Worm (Caenorhabditis elegans) whole organism, young adult: ENCODE measurements around the gene Y51H4A.1.

Experiments used
- B0035.1 ChIP-seq: sonication (generic microtip); optimal IDR thresholded peaks from 2 replicates; lab custom pipeline; 2016; ENCODE audit warnings: missing genetic modification characterization, mild to moderate bottlenecking, missing compliant biosample characterization, missing genotype, missing genetic modification reagents
- B0336.3 ChIP-seq: fragments of 200-800 bp; sonication (Bioruptor generic); IDR thresholded peaks from 2 replicates; pipeline ENCODE4 v1.3.6; 2022; ENCODE audit warnings: missing genetic modification characterization, missing compliant biosample characterization
- D2030.7 ChIP-seq: fragments of 200-800 bp; sonication (Bioruptor generic); IDR thresholded peaks from 2 replicates; pipeline ENCODE4 v1.3.6; 2022; ENCODE audit warnings: missing genetic modification reagents, missing genetic modification characterization, missing compliant biosample characterization
- F49E8.2 ChIP-seq: sonication (generic microtip); optimal IDR thresholded peaks from 3 replicates; lab custom pipeline; 2017; ENCODE audit warnings: missing genetic modification characterization, mild to moderate bottlenecking, missing compliant biosample characterization, antibody characterized with exemption, moderate library complexity; ENCODE audit not compliant: insufficient read depth
- F55B11.4 ChIP-seq: sonication (generic microtip); optimal IDR thresholded peaks from 2 replicates; lab custom pipeline; 2016; ENCODE audit warnings: missing compliant biosample characterization, missing genetic modification characterization, borderline replicate concordance; ENCODE audit not compliant: insufficient read depth
- K11D2.4 ChIP-seq: fragments of 200-800 bp; sonication (Bioruptor generic); IDR thresholded peaks from 2 replicates; pipeline ENCODE4 v1.3.6; 2022; ENCODE audit warnings: missing genetic modification reagents, missing genetic modification characterization, missing compliant biosample characterization
- Y56A3A.18 ChIP-seq: fragments of 200-800 bp; sonication (Bioruptor generic); IDR thresholded peaks from 2 replicates; pipeline ENCODE4 v1.3.6; 2022; ENCODE audit warnings: missing genetic modification reagents, missing genetic modification characterization, missing compliant biosample characterization
- ama-1 ChIP-seq, 3 experiments: fragments of 150-350 bp in 1 of 3; sonication (generic microtip) in 2 of 3; optimal IDR thresholded peaks; 2 replicates each; lab custom pipeline; 2014 to 2018; ENCODE audit warnings: missing biosample characterization in 2 of 3, missing genetic modification characterization in 2 of 3, missing genetic modification reagents in 2 of 3
- aptf-2 ChIP-seq: fragments of 200-800 bp; sonication (Bioruptor generic); conservative IDR thresholded peaks from 2 replicates; pipeline ENCODE4 v1.3.6; 2022; ENCODE audit warnings: missing genetic modification reagents, missing genetic modification characterization, missing compliant biosample characterization
- athp-1 ChIP-seq: sonication (generic microtip); optimal IDR thresholded peaks from 2 replicates; lab custom pipeline; 2017; ENCODE audit warnings: mild to moderate bottlenecking, missing genetic modification characterization, missing compliant biosample characterization
- attf-6 ChIP-seq: fragments of 200-800 bp; sonication (Bioruptor generic); IDR thresholded peaks from 2 replicates; pipeline ENCODE4 v1.3.6; 2022; ENCODE audit warnings: missing genetic modification reagents, missing genetic modification characterization, missing compliant biosample characterization
- cebp-1 ChIP-seq, 2 experiments: fragments of 200-800 bp in 1 of 2; sonication (Bioruptor generic) in 1 of 2; sonication (generic microtip) in 1 of 2; IDR thresholded peaks in 1 of 2; optimal IDR thresholded peaks in 1 of 2; 2 replicates each; pipeline versions ENCODE4 v1.3.6 to Lab custom; 2017 to 2022; ENCODE audit warnings: missing compliant biosample characterization in 2 of 2, missing genetic modification characterization in 2 of 2, mild to moderate bottlenecking in 1 of 2, missing genetic modification reagents in 1 of 2, moderate library complexity in 1 of 2
- egl-44 ChIP-seq: fragments of 200-800 bp; sonication (Bioruptor generic); IDR thresholded peaks from 2 replicates; pipeline ENCODE4 v1.3.6; 2022; ENCODE audit warnings: missing genetic modification reagents, missing genetic modification characterization, missing compliant biosample characterization
- ekl-4 ChIP-seq: fragments of 200-800 bp; sonication (Bioruptor generic); IDR thresholded peaks from 2 replicates; pipeline ENCODE4 v1.3.6; 2022; ENCODE audit warnings: missing genetic modification reagents, missing genetic modification characterization, missing compliant biosample characterization
- ets-4 ChIP-seq: fragments of 200-800 bp; sonication (Bioruptor generic); optimal IDR thresholded peaks from 2 replicates; lab custom pipeline; 2018; ENCODE audit warnings: mild to moderate bottlenecking, missing genetic modification characterization, missing compliant biosample characterization
- hmg-1.2 ChIP-seq: fragments of 200-800 bp; sonication (Bioruptor generic); IDR thresholded peaks from 2 replicates; pipeline ENCODE4 v1.3.6; 2022; ENCODE audit warnings: missing genetic modification reagents, missing genetic modification characterization, missing compliant biosample characterization
- hmg-20 ChIP-seq: fragments of 200-800 bp; sonication (Bioruptor generic); IDR thresholded peaks from 2 replicates; pipeline ENCODE4 v1.3.6; 2022; ENCODE audit warnings: missing genetic modification reagents, missing genetic modification characterization, missing compliant biosample characterization
- lin-54 ChIP-seq: fragments of 200-800 bp; sonication (Bioruptor generic); optimal IDR thresholded peaks from 2 replicates; lab custom pipeline; 2018; ENCODE audit warnings: mild to moderate bottlenecking, missing genetic modification characterization, missing compliant biosample characterization
- nfyb-1 ChIP-seq: fragments of 200-800 bp; sonication (Bioruptor generic); IDR thresholded peaks from 2 replicates; pipeline ENCODE4 v1.3.6; 2022; ENCODE audit warnings: missing genetic modification reagents, missing genetic modification characterization, missing compliant biosample characterization
- nhr-27 ChIP-seq: fragments of 200-800 bp; sonication (Bioruptor generic); optimal IDR thresholded peaks from 2 replicates; lab custom pipeline; 2018; ENCODE audit warnings: mild to moderate bottlenecking, missing genetic modification characterization, moderate library complexity, missing compliant biosample characterization
- nhr-80 ChIP-seq: sonication (generic microtip); optimal IDR thresholded peaks from 2 replicates; lab custom pipeline; 2016; ENCODE audit warnings: missing genetic modification characterization, missing compliant biosample characterization
- pbrm-1 ChIP-seq: fragments of 200-800 bp; sonication (Bioruptor generic); IDR thresholded peaks from 2 replicates; pipeline ENCODE4 v1.3.6; 2022; ENCODE audit warnings: missing genetic modification reagents, missing genetic modification characterization, missing compliant biosample characterization
- sea-2 ChIP-seq: fragments of 200-800 bp; sonication (Bioruptor generic); IDR thresholded peaks from 2 replicates; pipeline ENCODE4 v1.3.6; 2022; ENCODE audit warnings: missing genetic modification characterization, missing compliant biosample characterization
- snpc-4 ChIP-seq, 5 experiments: fragments of 150-350 bp in 1 of 5; sonication (generic microtip) in 4 of 5; optimal IDR thresholded peaks; 2 replicates each; lab custom pipeline; 2014 to 2018; ENCODE audit warnings: missing genetic modification characterization in 5 of 5, missing biosample characterization in 3 of 5, antibody characterized with exemption in 2 of 5, mild to moderate bottlenecking in 2 of 5, missing compliant biosample characterization in 2 of 5, missing genotype in 2 of 5, moderate library complexity in 2 of 5, missing genetic modification reagents in 1 of 5
- somi-1 ChIP-seq: fragments of 200-800 bp; sonication (Bioruptor generic); optimal IDR thresholded peaks from 2 replicates; lab custom pipeline; 2018; ENCODE audit warnings: mild to moderate bottlenecking, missing genetic modification characterization, missing compliant biosample characterization
- sptf-2 ChIP-seq: fragments of 200-800 bp; sonication (Bioruptor generic); optimal IDR thresholded peaks from 2 replicates; lab custom pipeline; 2018; ENCODE audit warnings: mild to moderate bottlenecking, missing genetic modification characterization, missing compliant biosample characterization
- tbp1 ChIP-seq: fragments of 200-800 bp; sonication (Bioruptor generic); optimal IDR thresholded peaks from 2 replicates; lab custom pipeline; 2018; ENCODE audit warnings: mild to moderate bottlenecking, missing genetic modification characterization, missing compliant biosample characterization
- ztf-3 ChIP-seq: fragments of 200-800 bp; sonication (Bioruptor generic); optimal IDR thresholded peaks from 2 replicates; lab custom pipeline; 2018; ENCODE audit warnings: mild to moderate bottlenecking, missing genetic modification characterization, missing compliant biosample characterization
- ztf-6 ChIP-seq: fragments of 200-800 bp; sonication (Bioruptor generic); IDR thresholded peaks from 2 replicates; pipeline ENCODE4 v1.3.6; 2022; ENCODE audit warnings: missing genetic modification reagents, missing genetic modification characterization, missing compliant biosample characterization

Y51H4A.1 gene

DNA sequence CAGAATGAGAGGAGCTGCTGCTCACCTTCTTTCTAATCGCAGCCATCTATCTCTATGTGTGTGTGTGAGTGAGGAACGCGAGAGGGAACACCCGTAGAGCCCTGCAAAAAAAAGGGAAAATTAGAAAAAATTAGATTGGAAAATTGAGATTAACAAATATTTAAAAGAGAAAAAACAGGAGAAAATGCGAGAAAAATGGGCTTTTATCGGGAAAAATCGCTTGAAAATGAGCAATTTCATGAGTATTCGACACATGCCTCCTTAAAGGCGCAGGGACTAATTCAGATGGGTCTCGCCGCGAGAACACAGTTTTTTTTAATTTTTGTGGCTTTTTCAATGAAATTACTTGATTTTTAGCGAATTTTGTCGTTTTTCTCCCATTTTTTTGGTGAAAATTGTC lies 11.8 kb upstream of the Y51H4A.1 start, which contains the start of gene rho-1:
Gene rho-1, minus strand, starts transcription at position 101 of the 400 bp plus-strand sequence.
- no peak for TF ChIP-seq B0035.1 (tag; lab: Kevin White, UChicago)

ce11 chrIV:16483273-16484204 lies 6.4 kb upstream of the Y51H4A.1 start:
- TF ChIP-seq B0336.3 = no peak
- no peak for TF ChIP-seq F55B11.4 (tag; lab: Kevin White, UChicago)
- TF ChIP-seq Y56A3A.18 = 0 out of 2 replicates have a peak, but pooled peaks have one; percentile 20
- TF ChIP-seq tbp1 (GFP tag; lab: Kevin White, UChicago) = peak; percentile 3
- no peak for TF ChIP-seq sea-2 (GFP tag; lab: Robert Waterston, UW)
- TF ChIP-seq ets-4 (GFP tag; lab: Kevin White, UChicago) = no peak
- TF ChIP-seq hmg-20 (GFP tag; lab: Robert Waterston, UW) = no peak
- TF ChIP-seq attf-6 (GFP tag; lab: Robert Waterston, UW) = peak; percentile 55; the same call in 1 of the 2 replicates
- TF ChIP-seq nfyb-1 = no peak
- TF ChIP-seq snpc-4 (GFP tag; optimal IDR thresholded peaks at IDR 0.05; lab: Kevin White, UChicago) = no peak
- TF ChIP-seq snpc-4 (tag; optimal IDR thresholded peaks at IDR 0.05; lab: Kevin White, UChicago) = peak in 1 of 4 experiments; percentile 73
- no peak for TF ChIP-seq somi-1 (GFP tag; lab: Kevin White, UChicago)
- TF ChIP-seq aptf-2 (GFP tag; lab: Robert Waterston, UW) = no peak
- TF ChIP-seq ztf-3 (GFP tag; lab: Kevin White, UChicago) = no peak

ce11 chrIV:16482790-16483189 lies 5.7 kb upstream of the Y51H4A.1 start:
- TF ChIP-seq ama-1 (optimal IDR thresholded peaks at IDR 0.05; lab: Kevin White, UChicago) = no peak
- peak in 1 of 2 experiments; percentile 43 for TF ChIP-seq ama-1 (GFP tag; optimal IDR thresholded peaks at IDR 0.05; lab: Kevin White, UChicago)
- TF ChIP-seq snpc-4 (GFP tag; optimal IDR thresholded peaks at IDR 0.05; lab: Kevin White, UChicago) = peak; percentile 17
- no peak for TF ChIP-seq snpc-4 (tag; optimal IDR thresholded peaks at IDR 0.05; lab: Kevin White, UChicago)
- peak; percentile 21 for TF ChIP-seq pbrm-1 (GFP tag; lab: Robert Waterston, UW)
- 0 out of 2 replicates have a peak, but pooled peaks have one; percentile 51 for TF ChIP-seq Y56A3A.18
- TF ChIP-seq sptf-2 (GFP tag; lab: Kevin White, UChicago) = no peak
- TF ChIP-seq ztf-6 (GFP tag; lab: Robert Waterston, UW) = no peak
- TF ChIP-seq B0336.3 = peak; percentile 57; the same call in 1 of the 2 replicates
- TF ChIP-seq nhr-27 (tag; lab: Kevin White, UChicago) = no peak
- peak; percentile 21; the same call in 1 of the 2 replicates for TF ChIP-seq cebp-1 (GFP tag; IDR thresholded peaks at IDR 0.05; lab: Robert Waterston, UW)
- peak; percentile 40 for TF ChIP-seq cebp-1 (tag; optimal IDR thresholded peaks at IDR 0.05; lab: Kevin White, UChicago)
- TF ChIP-seq athp-1 (tag; lab: Kevin White, UChicago) = peak; percentile 50
- peak; percentile 25 for TF ChIP-seq F49E8.2 (tag; lab: Kevin White, UChicago)
- peak; percentile 13 for TF ChIP-seq nhr-80 (tag; lab: Kevin White, UChicago)
- TF ChIP-seq egl-44 = 0 out of 2 replicates have a peak, but pooled peaks have one; percentile 34
- TF ChIP-seq hmg-1.2 (GFP tag; lab: Robert Waterston, UW) = peak; percentile 35; the same call in 1 of the 2 replicates
- no peak for TF ChIP-seq D2030.7 (GFP tag; lab: Robert Waterston, UW)
- peak; percentile 3 for TF ChIP-seq lin-54 (GFP tag; lab: Kevin White, UChicago)
- 0 out of 2 replicates have a peak, but pooled peaks have one; percentile 10 for TF ChIP-seq K11D2.4 (GFP tag; lab: Robert Waterston, UW)
- TF ChIP-seq attf-6 (GFP tag; lab: Robert Waterston, UW) = peak; percentile 68
- TF ChIP-seq ekl-4 = peak; percentile 4; the same call in 1 of the 2 replicates
- TF ChIP-seq, all 124 proteins: peak for 15
